Fruit fly (Drosophila melanogaster) whole organism, prepupa: ENCODE data around the gene Drak.

ENCODE experiments used
- Blimp-1 ChIP-seq: fragments of 200-800 bp; sonication (Bioruptor generic); optimal IDR thresholded peaks from 3 replicates; lab custom pipeline; 2017; ENCODE audit warnings: missing biosample characterization, missing genetic modification characterization, mild to moderate bottlenecking, moderate library complexity, missing genetic modification reagents
- CG10631 ChIP-seq: fragments of 200-800 bp; sonication (Bioruptor generic); optimal IDR thresholded peaks from 2 replicates; lab custom pipeline; 2016; ENCODE audit warnings: missing biosample characterization, missing genetic modification characterization
- CG10669 ChIP-seq: fragments of 200-800 bp; sonication (Bioruptor generic); optimal IDR thresholded peaks from 3 replicates; lab custom pipeline; 2018; ENCODE audit warnings: missing biosample characterization, mild to moderate bottlenecking, missing genetic modification characterization, moderate library complexity
- CG11294 ChIP-seq: fragments of 200-800 bp; sonication (Bioruptor generic); IDR thresholded peaks from 2 replicates; pipeline ENCODE4 v1.3.6; 2022; ENCODE audit warnings: missing biosample characterization, missing genetic modification characterization
- CG11762 ChIP-seq: fragments of 200-800 bp; sonication (Bioruptor generic); optimal IDR thresholded peaks from 3 replicates; lab custom pipeline; 2016; ENCODE audit warnings: missing biosample characterization, missing genetic modification characterization; ENCODE audit not compliant: insufficient read depth
- CG11902 ChIP-seq: fragments of 200-800 bp; sonication (Bioruptor generic); optimal IDR thresholded peaks from 3 replicates; lab custom pipeline; 2016; ENCODE audit warnings: missing biosample characterization, missing genetic modification characterization
- CG15336 ChIP-seq: fragments of 200-800 bp; sonication (Bioruptor generic); IDR thresholded peaks from 2 replicates; pipeline ENCODE4 v1.3.6; 2022; ENCODE audit warnings: missing biosample characterization, missing genetic modification characterization
- CG1621 ChIP-seq: fragments of 200-800 bp; sonication (Bioruptor generic); optimal IDR thresholded peaks from 3 replicates; lab custom pipeline; 2018; ENCODE audit warnings: missing biosample characterization, mild to moderate bottlenecking, missing genetic modification characterization
- CG16779 ChIP-seq: fragments of 200-800 bp; sonication (Bioruptor generic); optimal IDR thresholded peaks from 3 replicates; lab custom pipeline; 2017; ENCODE audit warnings: missing biosample characterization, mild to moderate bottlenecking, missing genetic modification characterization
- CG31627 ChIP-seq: fragments of 200-800 bp; sonication (Bioruptor generic); optimal IDR thresholded peaks from 3 replicates; lab custom pipeline; 2016; ENCODE audit warnings: missing biosample characterization, missing genetic modification characterization
- CG3919 ChIP-seq: fragments of 200-800 bp; sonication (Bioruptor generic); optimal IDR thresholded peaks from 3 replicates; lab custom pipeline; 2016; ENCODE audit warnings: missing biosample characterization, missing genetic modification characterization
- CG4318 ChIP-seq: fragments of 200-800 bp; sonication (Bioruptor generic); optimal IDR thresholded peaks from 3 replicates; lab custom pipeline; 2017; ENCODE audit warnings: missing biosample characterization, mild to moderate bottlenecking, missing genetic modification characterization
- CG6276 ChIP-seq: fragments of 200-800 bp; sonication (Bioruptor generic); optimal IDR thresholded peaks from 2 replicates; lab custom pipeline; 2017; ENCODE audit warnings: missing biosample characterization, mild to moderate bottlenecking, missing genetic modification characterization
- CG6808 ChIP-seq: fragments of 200-800 bp; sonication (Bioruptor generic); optimal IDR thresholded peaks from 3 replicates; lab custom pipeline; 2017; ENCODE audit warnings: missing biosample characterization, missing genetic modification characterization, mild to moderate bottlenecking, moderate library complexity, missing genetic modification reagents
- CG6854 ChIP-seq: fragments of 200-800 bp; sonication (Bioruptor generic); optimal IDR thresholded peaks from 2 replicates; lab custom pipeline; 2017; ENCODE audit warnings: missing biosample characterization, mild to moderate bottlenecking, missing genetic modification characterization
- CG8319 ChIP-seq: fragments of 200-800 bp; sonication (Bioruptor generic); optimal IDR thresholded peaks from 3 replicates; lab custom pipeline; 2016; ENCODE audit warnings: missing biosample characterization, missing genetic modification characterization
- CG8632 ChIP-seq: fragments of 200-800 bp; sonication (Bioruptor generic); optimal IDR thresholded peaks from 3 replicates; lab custom pipeline; 2016; ENCODE audit warnings: missing biosample characterization, missing genetic modification characterization
- CG9139 ChIP-seq: fragments of 200-800 bp; sonication (Bioruptor generic); optimal IDR thresholded peaks from 3 replicates; lab custom pipeline; 2017; ENCODE audit warnings: missing biosample characterization, mild to moderate bottlenecking, missing genetic modification characterization
- Eip75B ChIP-seq: fragments of 200-800 bp; sonication (Bioruptor generic); optimal IDR thresholded peaks from 3 replicates; lab custom pipeline; 2016; ENCODE audit warnings: missing biosample characterization, missing genetic modification characterization
- Eip78C ChIP-seq: fragments of 200-800 bp; sonication (Bioruptor generic); peaks from one replicate; lab custom pipeline; 2016; ENCODE audit warnings: missing biosample characterization, missing genetic modification characterization
- Ets21C ChIP-seq: fragments of 200-800 bp; sonication (Bioruptor generic); optimal IDR thresholded peaks from 3 replicates; lab custom pipeline; 2016; ENCODE audit warnings: missing biosample characterization, missing genetic modification characterization
- Gug ChIP-seq: fragments of 200-800 bp; sonication (Bioruptor generic); IDR thresholded peaks from 2 replicates; pipeline ENCODE4 v1.3.6; 2022; ENCODE audit warnings: missing biosample characterization, missing genetic modification characterization
- Hr4 ChIP-seq: fragments of 200-800 bp; sonication (Bioruptor generic); optimal IDR thresholded peaks from 3 replicates; lab custom pipeline; 2016; ENCODE audit warnings: missing biosample characterization, missing genetic modification characterization
- Lpt ChIP-seq: fragments of 200-800 bp; sonication (Bioruptor generic); optimal IDR thresholded peaks from 3 replicates; lab custom pipeline; 2016; ENCODE audit warnings: missing biosample characterization, missing genetic modification characterization
- Met ChIP-seq: fragments of 200-800 bp; sonication (Bioruptor generic); optimal IDR thresholded peaks from 3 replicates; lab custom pipeline; 2016; ENCODE audit warnings: missing biosample characterization, missing genetic modification characterization
- Smox ChIP-seq: fragments of 200-800 bp; sonication (Bioruptor generic); optimal IDR thresholded peaks from 3 replicates; lab custom pipeline; 2016; ENCODE audit warnings: missing biosample characterization, missing genetic modification characterization
- Sox15 ChIP-seq: fragments of 200-800 bp; sonication (Bioruptor generic); optimal IDR thresholded peaks from 3 replicates; lab custom pipeline; 2016; ENCODE audit warnings: missing biosample characterization, missing genetic modification characterization
- cyc ChIP-seq: fragments of 200-800 bp; sonication (Bioruptor generic); optimal IDR thresholded peaks from 3 replicates; lab custom pipeline; 2016; ENCODE audit warnings: missing biosample characterization, missing genetic modification characterization
- dac ChIP-seq: fragments of 200-800 bp; sonication (Bioruptor generic); optimal IDR thresholded peaks from 2 replicates; lab custom pipeline; 2017; ENCODE audit warnings: missing biosample characterization, mild to moderate bottlenecking, missing genetic modification characterization
- dsx ChIP-seq: fragments of 200-800 bp; optimal IDR thresholded peaks from 3 replicates; lab custom pipeline; 2019; ENCODE audit warnings: missing biosample characterization, mild to moderate bottlenecking, missing genetic modification characterization, moderate library complexity; ENCODE audit not compliant: poor library complexity, severe bottlenecking
- eg ChIP-seq: fragments of 200-800 bp; sonication (Bioruptor generic); IDR thresholded peaks from 3 replicates; pipeline ENCODE4 v1.3.6; 2022; ENCODE audit warnings: missing biosample characterization, missing genetic modification characterization
- esn ChIP-seq: fragments of 200-800 bp; sonication (Bioruptor generic); optimal IDR thresholded peaks from 2 replicates; lab custom pipeline; 2016; ENCODE audit warnings: missing biosample characterization, mild to moderate bottlenecking, missing genetic modification characterization, moderate library complexity
- fd59A ChIP-seq: fragments of 200-800 bp; sonication (Bioruptor generic); optimal IDR thresholded peaks from 2 replicates; lab custom pipeline; 2017; ENCODE audit warnings: missing biosample characterization, mild to moderate bottlenecking, missing genetic modification characterization, missing genetic modification reagents
- fd85E ChIP-seq: fragments of 200-800 bp; sonication (Bioruptor generic); optimal IDR thresholded peaks from 3 replicates; lab custom pipeline; 2016; ENCODE audit warnings: missing biosample characterization, missing genetic modification characterization
- fkh ChIP-seq: fragments of 200-800 bp; sonication (Bioruptor generic); optimal IDR thresholded peaks from 3 replicates; lab custom pipeline; 2017; ENCODE audit warnings: missing biosample characterization, mild to moderate bottlenecking, missing genetic modification characterization, moderate library complexity
- net ChIP-seq: fragments of 200-800 bp; sonication (Bioruptor generic); optimal IDR thresholded peaks from 3 replicates; lab custom pipeline; 2016; ENCODE audit warnings: missing biosample characterization, missing genetic modification characterization
- salr ChIP-seq, 2 experiments: fragments of 200-800 bp; sonication (Bioruptor generic); optimal IDR thresholded peaks; 3 replicates each; lab custom pipeline; 2016 to 2018; ENCODE audit warnings: missing biosample characterization in 2 of 2, missing genetic modification characterization in 2 of 2, mild to moderate bottlenecking in 1 of 2
- ss ChIP-seq, 2 experiments: fragments of 200-800 bp; sonication (Bioruptor generic); optimal IDR thresholded peaks; 2 replicates in 1 of 2; 3 replicates in 1 of 2; lab custom pipeline; 2017 to 2018; ENCODE audit warnings: mild to moderate bottlenecking in 2 of 2, missing biosample characterization in 2 of 2, missing genetic modification characterization in 2 of 2, moderate library complexity in 1 of 2
- svp ChIP-seq: fragments of 200-800 bp; sonication (Bioruptor generic); peaks from one replicate; lab custom pipeline; 2016; ENCODE audit warnings: missing biosample characterization, missing genetic modification characterization
- vri ChIP-seq: fragments of 200-800 bp; sonication (Bioruptor generic); optimal IDR thresholded peaks from 3 replicates; lab custom pipeline; 2016; ENCODE audit warnings: missing biosample characterization, mild to moderate bottlenecking, missing genetic modification characterization

The Drak gene

dm6 chrX:11600795-11601358 is 107.9 kb downstream of the Drak start (continued):
- no peak for TF ChIP-seq salr (GFP tag; optimal IDR thresholded peaks at IDR 0.05; lab: Kevin White, UChicago)
- TF ChIP-seq CG6808 (GFP tag; lab: Kevin White, UChicago), result no peak
- peak; percentile 39 for TF ChIP-seq Blimp-1 (GFP tag; lab: Kevin White, UChicago)
- TF ChIP-seq CG11902 (GFP tag; lab: Kevin White, UChicago), result peak; percentile 7
- no peak for TF ChIP-seq CG3919
- no peak for TF ChIP-seq CG11294 (GFP tag; lab: Robert Waterston, UW)
- no peak for TF ChIP-seq Sox15 (GFP tag; lab: Kevin White, UChicago)
- TF ChIP-seq CG6276 (GFP tag; lab: Kevin White, UChicago), result no peak
- no peak for TF ChIP-seq CG15336
- no peak for TF ChIP-seq Lpt (GFP tag; lab: Kevin White, UChicago)
- TF ChIP-seq Eip78C (GFP tag; lab: Kevin White, UChicago), result peak; percentile 91
- TF ChIP-seq CG10669 (GFP tag; lab: Kevin White, UChicago), result no peak
- peak; percentile 32 for TF ChIP-seq CG11762
- peak; percentile 90 for TF ChIP-seq svp (GFP tag; lab: Kevin White, UChicago)
- peak; percentile 51; the same call in 2 of the 3 replicates for TF ChIP-seq eg (GFP tag; lab: Robert Waterston, UW)
- TF ChIP-seq Hr4 (GFP tag; lab: Kevin White, UChicago), result peak; percentile 33
- TF ChIP-seq CG16779 (tag; lab: Kevin White, UChicago), result no peak
- peak; percentile 30 for TF ChIP-seq CG31627
- TF ChIP-seq Eip75B (GFP tag; lab: Kevin White, UChicago), result no peak
- TF ChIP-seq Smox, result no peak
- TF ChIP-seq ss (GFP tag; optimal IDR thresholded peaks at IDR 0.05; lab: Kevin White, UChicago), result peak in 1 of 2 experiments; percentile 47
- no peak for TF ChIP-seq vri (GFP tag; lab: Kevin White, UChicago)
- TF ChIP-seq fd85E (GFP tag; lab: Kevin White, UChicago), result no peak
- TF ChIP-seq fd59A (GFP tag; lab: Kevin White, UChicago), result no peak
- no peak for TF ChIP-seq CG6854 (GFP tag; lab: Kevin White, UChicago)
- no peak for TF ChIP-seq dsx
- peak; percentile 3 for TF ChIP-seq CG9139 (GFP tag; lab: Kevin White, UChicago)
- TF ChIP-seq CG8319 (GFP tag; lab: Kevin White, UChicago), result peak; percentile 6
- TF ChIP-seq esn (GFP tag; lab: Kevin White, UChicago), result peak; percentile 70
- no peak for TF ChIP-seq Gug (GFP tag; lab: Robert Waterston, UW)
- no peak for TF ChIP-seq net (GFP tag; lab: Kevin White, UChicago)
- peak; percentile 22 for TF ChIP-seq Ets21C (GFP tag; lab: Kevin White, UChicago)
- no peak for TF ChIP-seq CG4318 (GFP tag; lab: Kevin White, UChicago)
- TF ChIP-seq Met, result no peak

DNA sequence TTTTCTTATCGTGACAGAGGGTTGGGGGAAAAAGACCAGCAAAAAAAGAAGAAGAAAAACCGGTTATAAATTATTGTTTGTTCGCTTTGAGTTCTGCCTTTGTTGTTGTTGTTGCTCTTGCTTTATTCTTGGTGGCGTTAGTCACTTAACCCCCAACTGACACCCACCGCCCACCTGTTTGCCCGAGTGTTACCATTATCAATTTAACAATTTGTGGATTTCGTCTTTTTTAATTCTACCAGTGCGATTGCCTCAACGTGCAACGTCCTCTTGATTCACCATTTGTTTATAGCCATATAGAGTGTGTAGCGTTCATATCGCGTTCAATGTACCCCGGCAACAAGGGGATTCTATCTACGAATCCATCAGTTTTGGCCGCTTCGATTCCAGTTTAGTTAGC is 108.5 kb downstream of the Drak start:
- TF ChIP-seq vri (GFP tag; lab: Kevin White, UChicago), result peak; percentile 58
- peak; percentile 35 for TF ChIP-seq fkh (GFP tag; lab: Kevin White, UChicago)
- TF ChIP-seq Eip78C (GFP tag; lab: Kevin White, UChicago), result no peak
- no peak for TF ChIP-seq CG31627
- TF ChIP-seq, all 60 proteins: peak for 2

dm6 chrX:11604094-11604493 is 111.2 kb downstream of the Drak start, which contains the start of gene CG2533:
Gene CG2533 (minus strand): TSS chrX:11604194.
- TF ChIP-seq CG10631 (GFP tag; lab: Kevin White, UChicago) (no peak), dac (no peak), CG6854 (GFP tag; lab: Kevin White, UChicago) (no peak), CG8632 (no peak), CG15336 (no peak), Eip75B (GFP tag; lab: Kevin White, UChicago) (no peak), CG3919 (no peak), CG16779 (tag; lab: Kevin White, UChicago) (no peak), vri (GFP tag; lab: Kevin White, UChicago) (no peak), Eip78C (GFP tag; lab: Kevin White, UChicago) (no peak), CG10669 (GFP tag; lab: Kevin White, UChicago) (no peak), ss (GFP tag; optimal IDR thresholded peaks at IDR 0.05; lab: Kevin White, UChicago) (no peak), CG1621 (no peak), Blimp-1 (GFP tag; lab: Kevin White, UChicago) (no peak), esn (GFP tag; lab: Kevin White, UChicago) (no peak), cyc (GFP tag; lab: Kevin White, UChicago) (no peak), svp (GFP tag; lab: Kevin White, UChicago) (no peak)
